Fruit fly (Drosophila melanogaster): Measurements from ENCODE around the gene fid.

Gene fid

dm6 chr3R:26007964-26008868 is 38.3 kb downstream of the fid start (continued):
- peak; percentile 33; the same call in 1 of the 2 replicates for TF ChIP-seq CG32532 (GFP tag; IDR thresholded peaks at IDR 0.05)
- TF ChIP-seq zen2 (GFP tag; IDR thresholded peaks at IDR 0.05; ENCODE audit: partially characterized antibody) = peak; percentile 28; the same call in 1 of the 3 replicates
- TF ChIP-seq toy (GFP tag; IDR thresholded peaks at IDR 0.05) = no peak
- peak; percentile 98 for TF ChIP-seq HLHmδ (GFP tag; optimal IDR thresholded peaks at IDR 0.05)
- TF ChIP-seq Drgx (GFP tag; IDR thresholded peaks at IDR 0.05) = peak; percentile 54
- no peak for TF ChIP-seq wor (GFP tag; IDR thresholded peaks at IDR 0.05)
- TF ChIP-seq ro (GFP tag; IDR thresholded peaks at IDR 0.05) = no peak
- no peak for TF ChIP-seq Lhr (GFP tag; optimal IDR thresholded peaks at IDR 0.05)
- no peak for TF ChIP-seq ems (GFP tag; optimal IDR thresholded peaks at IDR 0.05)
- TF ChIP-seq CG15073 (GFP tag; optimal IDR thresholded peaks at IDR 0.05) = no peak
- TF ChIP-seq Hmx (GFP tag; optimal IDR thresholded peaks at IDR 0.05) = no peak
- TF ChIP-seq CG10209 (GFP tag; optimal IDR thresholded peaks at IDR 0.05) = no peak
- TF ChIP-seq B-H2 (GFP tag; optimal IDR thresholded peaks at IDR 0.05) = no peak
- no peak for TF ChIP-seq CG2202 (tag; optimal IDR thresholded peaks at IDR 0.05)
- peak; percentile 79 for TF ChIP-seq cwo (GFP tag; optimal IDR thresholded peaks at IDR 0.05)
- TF ChIP-seq H15 (GFP tag; IDR thresholded peaks at IDR 0.05) = no peak
- TF ChIP-seq wdn (GFP tag; IDR thresholded peaks at IDR 0.05) = no peak
- TF ChIP-seq NfI (GFP tag; optimal IDR thresholded peaks at IDR 0.05) = no peak
- TF ChIP-seq unc-4 (GFP tag; IDR thresholded peaks at IDR 0.05; ENCODE audit: partially characterized antibody) = no peak
- no peak for TF ChIP-seq GATAe (GFP tag; conservative IDR thresholded peaks at IDR 0.05)
- no peak for TF ChIP-seq CG12071 (GFP tag; optimal IDR thresholded peaks at IDR 0.05)
- TF ChIP-seq nau (GFP tag; optimal IDR thresholded peaks at IDR 0.05) = no peak
- TF ChIP-seq CG4404 (GFP tag; IDR thresholded peaks at IDR 0.05) = no peak
- no peak for TF ChIP-seq CG6765 (GFP tag; optimal IDR thresholded peaks at IDR 0.05)
- TF ChIP-seq CG12391 (tag; optimal IDR thresholded peaks at IDR 0.05) = no peak
- TF ChIP-seq pita (GFP tag; optimal IDR thresholded peaks at IDR 0.05) = no peak
- no peak for TF ChIP-seq CG16815 (GFP tag; optimal IDR thresholded peaks at IDR 0.05)
- no peak for TF ChIP-seq hbn (GFP tag; IDR thresholded peaks at IDR 0.05; ENCODE audit: partially characterized antibody)
- TF ChIP-seq prd (optimal IDR thresholded peaks at IDR 0.05) = no peak
- no peak for TF ChIP-seq prd (GFP tag; IDR thresholded peaks at IDR 0.05)
- TF ChIP-seq NC2β (GFP tag; optimal IDR thresholded peaks at IDR 0.05) = no peak
- no peak for TF ChIP-seq Ets97D (GFP tag; optimal IDR thresholded peaks at IDR 0.05)
- TF ChIP-seq sisA (GFP tag; IDR thresholded peaks at IDR 0.05) = no peak
- 0 out of 2 replicates have a peak, but pooled peaks have one; percentile 5 for TF ChIP-seq CG13287 (GFP tag; IDR thresholded peaks at IDR 0.05; ENCODE audit: partially characterized antibody)
- TF ChIP-seq peb (GFP tag; IDR thresholded peaks at IDR 0.05) = no peak
- no peak for TF ChIP-seq CG12942 (GFP tag; optimal IDR thresholded peaks at IDR 0.05)
- no peak for TF ChIP-seq CG7987 (GFP tag; optimal IDR thresholded peaks at IDR 0.05)
- peak; percentile 89 for TF ChIP-seq CG12769 (tag; optimal IDR thresholded peaks at IDR 0.05)
- TF ChIP-seq Rfx (GFP tag; IDR thresholded peaks at IDR 0.05) = no peak
- 0 out of 2 replicates have a peak, but pooled peaks have one; percentile 12 for TF ChIP-seq Scr (GFP tag; IDR thresholded peaks at IDR 0.05; ENCODE audit: partially characterized antibody)
- no peak for TF ChIP-seq bbx (GFP tag; IDR thresholded peaks at IDR 0.05; ENCODE audit: partially characterized antibody)
- no peak for TF ChIP-seq CG4854 (GFP tag; optimal IDR thresholded peaks at IDR 0.05)
- peak; percentile 87 for TF ChIP-seq abd-A (tag; optimal IDR thresholded peaks at IDR 0.05)
- no peak for TF ChIP-seq CG2875 (GFP tag; optimal IDR thresholded peaks at IDR 0.05)
- TF ChIP-seq CG14441 (GFP tag; IDR thresholded peaks at IDR 0.05) = peak; percentile 22; the same call in 1 of the 2 replicates
- TF ChIP-seq Ptx1 (GFP tag; IDR thresholded peaks at IDR 0.05) = no peak
- TF ChIP-seq CG4282 (GFP tag; optimal IDR thresholded peaks at IDR 0.05) = no peak
- TF ChIP-seq Ssrp (tag; optimal IDR thresholded peaks at IDR 0.05) = no peak
